Worm (Caenorhabditis elegans) whole organism, L4 larva: Measurements from ENCODE around the gene F26G1.2.
A peak's percentile ranks its signal among the peaks of the same experiment; 100 is the strongest.

Experiments used
- hlh-30 ChIP-seq: sonication (generic microtip); optimal IDR thresholded peaks from 2 replicates; lab custom pipeline; 2017; ENCODE audit warnings: antibody characterized with exemption, mild to moderate bottlenecking, missing genetic modification characterization, missing compliant biosample characterization; ENCODE audit not compliant: insufficient read depth
- pha-4 ChIP-seq, 2 experiments: fragments of 150-350 bp in 1 of 2; fragments of 200-800 bp in 1 of 2; sonication (Bioruptor generic) in 1 of 2; IDR thresholded peaks in 1 of 2; optimal IDR thresholded peaks in 1 of 2; 2 replicates each; pipeline versions ENCODE4 v1.3.6 to Lab custom; 2014 to 2022; ENCODE audit warnings: missing genetic modification characterization in 2 of 2, missing genetic modification reagents in 2 of 2, missing biosample characterization in 1 of 2, missing compliant biosample characterization in 1 of 2
- pqm-1 ChIP-seq: sonication (generic microtip); optimal IDR thresholded peaks from 2 replicates; lab custom pipeline; 2017; ENCODE audit warnings: missing biosample characterization, missing genetic modification characterization

DNA sequence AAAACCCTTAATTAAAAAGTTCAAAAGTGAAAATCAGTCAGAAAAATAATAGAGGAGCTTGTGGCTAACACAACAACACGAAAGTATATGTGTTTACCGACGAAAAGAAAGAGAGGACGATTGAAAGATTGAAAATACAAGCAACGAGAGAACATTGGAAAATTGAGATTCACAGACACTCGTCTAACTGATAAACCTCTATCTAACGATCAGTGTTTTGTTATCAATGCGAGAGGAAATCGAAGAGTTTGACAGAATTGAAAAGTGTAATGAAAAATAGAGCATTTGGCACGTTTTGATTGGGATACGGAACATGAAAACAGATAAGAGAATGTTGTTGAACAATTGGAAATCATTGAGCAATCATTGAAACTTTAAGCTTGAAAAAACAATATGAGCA, 34.2 kb upstream of the F26G1.2 start:
- TF ChIP-seq hlh-30 (tag; lab: Kevin White, UChicago) (peak; percentile 31), pha-4 (GFP tag; IDR thresholded peaks at IDR 0.05; lab: Robert Waterston, UW) (no peak), pha-4 (tag; optimal IDR thresholded peaks at IDR 0.05; lab: Kevin White, UChicago) (no peak), pqm-1 (peak; percentile 99)
